Worm (Caenorhabditis elegans): ENCODE measurements around the gene prx-13.

- TF ChIP-seq T23F11.4 (GFP tag; optimal IDR thresholded peaks at IDR 0.05), result no peak
- no peak for TF ChIP-seq ama-1 (optimal IDR thresholded peaks at IDR 0.05)
- no peak for TF ChIP-seq tbx-2 (tag; optimal IDR thresholded peaks at IDR 0.05)
- no peak for TF ChIP-seq ceh-14 (tag; optimal IDR thresholded peaks at IDR 0.05)
- no peak for TF ChIP-seq pat-9 (tag; optimal IDR thresholded peaks at IDR 0.05)
- no peak for TF ChIP-seq K02D7.2 (tag; optimal IDR thresholded peaks at IDR 0.05)
- TF ChIP-seq eyg-1 (tag; optimal IDR thresholded peaks at IDR 0.05), result no peak
- no peak for TF ChIP-seq pqm-1 (tag; optimal IDR thresholded peaks at IDR 0.05)
- no peak for TF ChIP-seq hlh-15 (tag; optimal IDR thresholded peaks at IDR 0.05)
- no peak for TF ChIP-seq ceh-6 (GFP tag; optimal IDR thresholded peaks at IDR 0.05)
- TF ChIP-seq unc-86 (tag; optimal IDR thresholded peaks at IDR 0.05), result no peak
- TF ChIP-seq tbx-7 (tag; optimal IDR thresholded peaks at IDR 0.05), result no peak
Observed at ce11 chrII:7210187-7210586, 41.6 kb downstream of the prx-13 start, which contains the start of gene E04F6.15.
